Worm (Caenorhabditis elegans) whole organism, L4 larva: ENCODE data around the gene ddn-1.

Experiments used
- F44E2.7 ChIP-seq: fragments of 200-800 bp; sonication (Bioruptor generic); IDR thresholded peaks from 2 replicates; pipeline ENCODE4 v2.1.2; 2022; ENCODE audit warnings: missing genetic modification characterization, missing compliant biosample characterization
- T20F7.1 ChIP-seq: fragments of 200-800 bp; sonication (Bioruptor generic); optimal IDR thresholded peaks from 2 replicates; lab custom pipeline; 2018; ENCODE audit warnings: mild to moderate bottlenecking, missing genetic modification characterization, missing compliant biosample characterization
- Y5F2A.4 ChIP-seq: fragments of 200-800 bp; sonication (Bioruptor generic); optimal IDR thresholded peaks from 2 replicates; lab custom pipeline; 2018; ENCODE audit warnings: mild to moderate bottlenecking, missing genetic modification characterization, missing compliant biosample characterization
- Y75B8A.6 ChIP-seq: fragments of 200-800 bp; sonication (Bioruptor generic); IDR thresholded peaks from 2 replicates; pipeline ENCODE4 v1.3.6; 2022; ENCODE audit warnings: missing genetic modification reagents, missing genetic modification characterization, missing compliant biosample characterization
- aha-1 ChIP-seq: fragments of 150-350 bp; peaks from one replicate; lab custom pipeline; 2014; ENCODE audit warnings: missing biosample characterization, missing genetic modification characterization
- daf-16 ChIP-seq, 3 experiments: sonication (generic microtip); optimal IDR thresholded peaks; 2 replicates each; lab custom pipeline; 2016 to 2017; ENCODE audit warnings: missing genetic modification characterization in 3 of 3, missing genetic modification reagents in 3 of 3, mild to moderate bottlenecking in 2 of 3, missing compliant biosample characterization in 2 of 3, missing biosample characterization in 1 of 3, moderate library complexity in 1 of 3
- dmd-6 ChIP-seq: fragments of 200-800 bp; sonication (Bioruptor generic); IDR thresholded peaks from 2 replicates; pipeline ENCODE4 v1.3.6; 2022; ENCODE audit warnings: missing genetic modification reagents, missing genetic modification characterization, missing compliant biosample characterization
- duxl-1 ChIP-seq: sonication (generic microtip); optimal IDR thresholded peaks from 2 replicates; lab custom pipeline; 2016; ENCODE audit warnings: mild to moderate bottlenecking, missing genetic modification characterization, moderate library complexity, missing compliant biosample characterization; ENCODE audit not compliant: poor library complexity
- fkh-10 ChIP-seq: fragments of 150-350 bp; optimal IDR thresholded peaks from 2 replicates; lab custom pipeline; 2014; ENCODE audit warnings: missing biosample characterization, missing genetic modification reagents, missing genetic modification characterization
- gei-8 ChIP-seq: fragments of 200-800 bp; sonication (Bioruptor generic); optimal IDR thresholded peaks from 2 replicates; lab custom pipeline; 2018; ENCODE audit warnings: mild to moderate bottlenecking, missing genetic modification characterization, missing compliant biosample characterization
- hif-1 ChIP-seq, 2 experiments: sonication (generic microtip); optimal IDR thresholded peaks; 2 replicates each; lab custom pipeline; 2016 to 2017; ENCODE audit warnings: missing compliant biosample characterization in 2 of 2, missing genetic modification characterization in 2 of 2, missing genetic modification reagents in 2 of 2, missing genotype in 2 of 2, mild to moderate bottlenecking in 1 of 2
- hlh-30 ChIP-seq: sonication (generic microtip); optimal IDR thresholded peaks from 2 replicates; lab custom pipeline; 2017; ENCODE audit warnings: antibody characterized with exemption, mild to moderate bottlenecking, missing genetic modification characterization, missing compliant biosample characterization; ENCODE audit not compliant: insufficient read depth
- hmg-1.1 ChIP-seq: fragments of 200-800 bp; sonication (Bioruptor generic); IDR thresholded peaks from 2 replicates; pipeline ENCODE4 v1.3.6; 2022; ENCODE audit warnings: missing genetic modification reagents, missing genetic modification characterization, missing compliant biosample characterization
- lin-15B ChIP-seq: fragments of 150-350 bp; sonication (generic microtip); optimal IDR thresholded peaks from 3 replicates; lab custom pipeline; 2014; ENCODE audit warnings: missing biosample characterization, missing genetic modification characterization
- lin-29 ChIP-seq: fragments of 200-800 bp; sonication (Bioruptor generic); IDR thresholded peaks from 2 replicates; pipeline ENCODE4 v1.3.6; 2022; ENCODE audit warnings: missing genetic modification reagents, missing genetic modification characterization, missing compliant biosample characterization
- lir-3 ChIP-seq: sonication (generic microtip); optimal IDR thresholded peaks from 2 replicates; lab custom pipeline; 2016; ENCODE audit warnings: mild to moderate bottlenecking, missing genetic modification characterization, missing compliant biosample characterization
- mep-1 ChIP-seq: fragments of 150-350 bp; sonication (generic microtip); optimal IDR thresholded peaks from 3 replicates; lab custom pipeline; 2014; ENCODE audit warnings: missing biosample characterization, missing genetic modification characterization
- mxl-2 ChIP-seq: fragments of 200-800 bp; sonication (Bioruptor generic); conservative IDR thresholded peaks from 2 replicates; pipeline ENCODE4 v1.3.6; 2022; ENCODE audit warnings: missing genetic modification reagents, missing genetic modification characterization, missing compliant biosample characterization
- nhr-10 ChIP-seq: fragments of 150-350 bp; optimal IDR thresholded peaks from 2 replicates; lab custom pipeline; 2014; ENCODE audit warnings: missing biosample characterization, missing genetic modification characterization
- nhr-111 ChIP-seq: fragments of 200-800 bp; sonication (Bioruptor generic); optimal IDR thresholded peaks from 2 replicates; lab custom pipeline; 2018; ENCODE audit warnings: mild to moderate bottlenecking, missing genetic modification characterization, missing compliant biosample characterization
- nhr-28 ChIP-seq: fragments of 150-350 bp; optimal IDR thresholded peaks from 2 replicates; lab custom pipeline; 2014; ENCODE audit warnings: missing biosample characterization, missing genetic modification characterization
- nhr-48 ChIP-seq: sonication (generic microtip); optimal IDR thresholded peaks from 2 replicates; lab custom pipeline; 2016; ENCODE audit warnings: mild to moderate bottlenecking, missing genetic modification characterization, missing compliant biosample characterization
- nhr-6 ChIP-seq: fragments of 150-350 bp; optimal IDR thresholded peaks from 2 replicates; lab custom pipeline; 2014; ENCODE audit warnings: missing biosample characterization, missing genetic modification characterization
- pha-4 ChIP-seq, 2 experiments: fragments of 150-350 bp in 1 of 2; fragments of 200-800 bp in 1 of 2; sonication (Bioruptor generic) in 1 of 2; IDR thresholded peaks in 1 of 2; optimal IDR thresholded peaks in 1 of 2; 2 replicates each; pipeline versions ENCODE4 v1.3.6 to Lab custom; 2014 to 2022; ENCODE audit warnings: missing genetic modification characterization in 2 of 2, missing genetic modification reagents in 2 of 2, missing biosample characterization in 1 of 2, missing compliant biosample characterization in 1 of 2
- php-3 ChIP-seq: fragments of 200-800 bp; sonication (Bioruptor generic); IDR thresholded peaks from 2 replicates; pipeline ENCODE4 v1.3.6; 2022; ENCODE audit warnings: missing genetic modification reagents, missing genetic modification characterization, missing compliant biosample characterization
- pqm-1 ChIP-seq: sonication (generic microtip); optimal IDR thresholded peaks from 2 replicates; lab custom pipeline; 2017; ENCODE audit warnings: missing biosample characterization, missing genetic modification characterization
- rbr-2 ChIP-seq: sonication (generic microtip); optimal IDR thresholded peaks from 2 replicates; lab custom pipeline; 2016; ENCODE audit warnings: missing genotype, missing genetic modification characterization, missing compliant biosample characterization
- set-16 ChIP-seq: fragments of 200-800 bp; sonication (Bioruptor generic); IDR thresholded peaks from 2 replicates; pipeline ENCODE4 v1.3.6; 2022; ENCODE audit warnings: missing genetic modification reagents, missing genetic modification characterization, missing compliant biosample characterization
- snpc-1.2 ChIP-seq: fragments of 200-800 bp; sonication (Bioruptor generic); IDR thresholded peaks from 2 replicates; pipeline ENCODE4 v1.3.6; 2022; ENCODE audit warnings: missing genetic modification reagents, missing genetic modification characterization, missing compliant biosample characterization
- unc-62 ChIP-seq, 3 experiments: fragments of 150-350 bp in 1 of 3; sonication (generic microtip); optimal IDR thresholded peaks in 2 of 3; peaks in 1 of 3; 1 replicate in 1 of 3; 2 replicates in 2 of 3; lab custom pipeline; 2014 to 2017; ENCODE audit warnings: missing biosample characterization in 3 of 3, missing genetic modification characterization in 3 of 3, missing genetic modification reagents in 3 of 3, missing genotype in 1 of 3
- zag-1 ChIP-seq: fragments of 150-350 bp; optimal IDR thresholded peaks from 2 replicates; lab custom pipeline; 2014; ENCODE audit warnings: missing biosample characterization, missing genetic modification characterization
- zip-11 ChIP-seq: fragments of 200-800 bp; sonication (Bioruptor generic); IDR thresholded peaks from 2 replicates; pipeline ENCODE4 v1.3.6; 2022; ENCODE audit warnings: missing genetic modification characterization, missing compliant biosample characterization
- zip-2 ChIP-seq: fragments of 150-350 bp; optimal IDR thresholded peaks from 2 replicates; lab custom pipeline; 2014; ENCODE audit warnings: missing biosample characterization, missing genetic modification characterization
- ztf-7 ChIP-seq: fragments of 150-350 bp; optimal IDR thresholded peaks from 2 replicates; lab custom pipeline; 2014; ENCODE audit warnings: missing biosample characterization, missing genetic modification characterization

ddn-1 gene

ce11 chrV:8767493-8767892 is 7.2 kb upstream of the ddn-1 start (continued):
- TF ChIP-seq zip-2 (tag; lab: Kevin White, UChicago) (no peak), snpc-1.2 (GFP tag; lab: Robert Waterston, UW) (no peak), pha-4 (GFP tag; IDR thresholded peaks at IDR 0.05; lab: Robert Waterston, UW) (no peak), pha-4 (tag; optimal IDR thresholded peaks at IDR 0.05; lab: Kevin White, UChicago) (no peak), ztf-7 (no peak), php-3 (GFP tag; lab: Robert Waterston, UW) (peak; percentile 79), set-16 (GFP tag; lab: Robert Waterston, UW) (no peak), mxl-2 (GFP tag; lab: Robert Waterston, UW) (no peak), gei-8 (GFP tag; lab: Kevin White, UChicago) (no peak), hif-1 (tag; optimal IDR thresholded peaks at IDR 0.05; lab: Kevin White, UChicago) (no peak), lin-29 (GFP tag; lab: Robert Waterston, UW) (no peak)

DNA sequence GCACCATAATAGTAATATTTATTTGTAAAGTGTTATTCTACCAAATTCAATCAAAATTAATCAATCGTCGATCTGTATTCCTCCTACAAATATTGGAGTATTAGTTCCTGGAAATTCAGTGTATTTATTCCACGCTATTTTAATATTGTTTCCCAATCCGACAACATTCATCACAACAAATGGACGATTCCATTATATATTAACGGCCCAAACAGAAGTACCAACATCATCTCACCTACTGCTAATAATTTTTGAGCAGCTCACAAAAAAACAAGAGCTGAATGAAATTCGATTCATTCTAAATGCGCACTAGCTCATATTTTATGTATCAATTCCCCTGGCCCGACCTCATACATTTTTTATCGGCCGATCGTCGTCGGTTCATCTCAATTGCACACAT is 6.7 kb upstream of the ddn-1 start:
- TF ChIP-seq hmg-1.1 (GFP tag; lab: Robert Waterston, UW) (no peak), unc-62 (GFP tag; optimal IDR thresholded peaks at IDR 0.05 in 1 of 2; lab: Kevin White, UChicago) (peak in 1 of 2 experiments; percentile 15), unc-62 (tag; optimal IDR thresholded peaks at IDR 0.05; lab: Kevin White, UChicago) (no peak), lir-3 (tag; lab: Kevin White, UChicago) (no peak), aha-1 (tag; lab: Kevin White, UChicago) (peak; percentile 90)

DNA sequence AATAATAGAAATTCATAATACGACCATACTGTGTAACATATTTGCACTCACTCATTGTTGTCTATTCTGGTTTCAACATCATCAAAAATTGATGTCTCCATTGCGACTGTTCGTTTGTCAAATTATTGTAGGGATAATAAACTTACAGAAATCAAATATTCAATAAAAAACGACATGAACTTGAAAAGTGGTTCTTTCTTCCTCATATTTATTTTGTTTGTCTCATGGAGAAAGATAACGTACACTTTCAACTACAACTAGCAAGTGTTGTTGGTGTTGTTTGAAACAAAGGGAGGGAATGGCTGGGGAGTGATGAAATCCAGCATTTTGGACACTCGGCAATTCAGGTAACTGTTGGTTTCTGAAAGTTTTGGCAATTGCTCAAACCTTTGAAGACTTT is 5.6 kb upstream of the ddn-1 start, which contains the start of gene B0507.9:
Gene B0507.9, minus strand, starts transcription at position 101 of the 400 bp plus-strand sequence.
- TF ChIP-seq lin-15B = no peak
- no peak for TF ChIP-seq zag-1 (tag; lab: Kevin White, UChicago)
- no peak for TF ChIP-seq daf-16 (GFP tag; optimal IDR thresholded peaks at IDR 0.05; lab: Kevin White, UChicago)
- TF ChIP-seq daf-16 (tag; optimal IDR thresholded peaks at IDR 0.05; lab: Kevin White, UChicago) = no peak
- no peak for TF ChIP-seq nhr-48
- TF ChIP-seq hlh-30 = no peak
- TF ChIP-seq rbr-2 (tag; lab: Kevin White, UChicago) = no peak
- no peak for TF ChIP-seq T20F7.1
- TF ChIP-seq mep-1 (tag; lab: Kevin White, UChicago) = no peak
- TF ChIP-seq zip-11 (GFP tag; lab: Robert Waterston, UW) = no peak
- no peak for TF ChIP-seq lir-3 (tag; lab: Kevin White, UChicago)
- TF ChIP-seq Y5F2A.4 (GFP tag; lab: Kevin White, UChicago) = no peak
- no peak for TF ChIP-seq duxl-1
- TF ChIP-seq nhr-10 (tag; lab: Kevin White, UChicago) = no peak
- TF ChIP-seq F44E2.7 = no peak
- TF ChIP-seq nhr-6 (tag; lab: Kevin White, UChicago) = no peak

DNA sequence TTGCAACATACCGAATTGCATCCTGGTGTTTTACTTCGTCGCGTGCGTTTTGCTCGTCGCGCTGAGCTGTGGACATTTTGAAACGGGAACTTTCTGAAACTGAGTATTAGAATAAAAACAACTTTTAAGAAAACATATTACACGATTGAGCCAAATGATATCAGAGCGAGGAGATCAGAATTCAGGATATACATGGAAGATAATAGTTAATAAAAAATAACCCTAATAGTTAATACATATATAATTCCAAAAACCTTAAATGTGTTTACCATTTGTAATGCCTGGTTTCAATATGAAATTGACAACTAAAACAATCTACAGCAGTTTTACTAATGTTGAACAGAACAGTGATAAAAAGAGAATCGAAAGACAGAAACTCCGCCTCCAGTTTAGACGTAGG is 2.5 kb upstream of the ddn-1 start, which contains the start of gene B0507.8:
Gene B0507.8, minus strand, starts transcription at position 101 of the 400 bp plus-strand sequence.
- TF ChIP-seq lin-15B = no peak
- no peak for TF ChIP-seq Y75B8A.6 (GFP tag; lab: Robert Waterston, UW)
- no peak for TF ChIP-seq pqm-1
- no peak for TF ChIP-seq fkh-10 (GFP tag; lab: Kevin White, UChicago)
- no peak for TF ChIP-seq dmd-6 (GFP tag; lab: Robert Waterston, UW)
- no peak for TF ChIP-seq nhr-28 (tag; lab: Kevin White, UChicago)
- TF ChIP-seq nhr-111 (GFP tag; lab: Kevin White, UChicago) = no peak
- no peak for TF ChIP-seq rbr-2 (tag; lab: Kevin White, UChicago)
- TF ChIP-seq daf-16 (GFP tag; optimal IDR thresholded peaks at IDR 0.05; lab: Kevin White, UChicago) = no peak
- no peak for TF ChIP-seq daf-16 (tag; optimal IDR thresholded peaks at IDR 0.05; lab: Kevin White, UChicago)
